Fruit fly (Drosophila melanogaster): ENCODE data around the gene CG14662.

Gene CG14662

dm6 chr3R:4974514-4975314 is 9.3 kb downstream of the CG14662 start (continued):
- TF ChIP-seq Hr51 (GFP tag; optimal IDR thresholded peaks at IDR 0.05) (no peak), CG2116 (GFP tag; optimal IDR thresholded peaks at IDR 0.05) (no peak), HLH3B (GFP tag; IDR thresholded peaks at IDR 0.05) (no peak), klu (GFP tag; IDR thresholded peaks at IDR 0.05) (no peak; the same call in 1 of the 2 replicates), CG1233 (GFP tag; optimal IDR thresholded peaks at IDR 0.05) (no peak), CG17612 (GFP tag; IDR thresholded peaks at IDR 0.05) (no peak), CG18011 (GFP tag; optimal IDR thresholded peaks at IDR 0.05) (no peak), phol (tag; optimal IDR thresholded peaks at IDR 0.05) (peak; percentile 27), CG16863 (GFP tag; optimal IDR thresholded peaks at IDR 0.05) (no peak)

dm6 chr3R:4973762-4974369 is 10.2 kb downstream of the CG14662 start:
- TF ChIP-seq fd3F (GFP tag; optimal IDR thresholded peaks at IDR 0.05) (no peak), wek (GFP tag; optimal IDR thresholded peaks at IDR 0.05) (peak; percentile 2), Lhr (GFP tag; optimal IDR thresholded peaks at IDR 0.05) (no peak), onecut (GFP tag; IDR thresholded peaks at IDR 0.05) (no peak), CG31388 (GFP tag; optimal IDR thresholded peaks at IDR 0.05) (no peak), bsh (GFP tag; optimal IDR thresholded peaks at IDR 0.05) (peak in 1 of 2 experiments; percentile 25), toy (GFP tag; IDR thresholded peaks at IDR 0.05) (no peak), CG13123 (GFP tag; optimal IDR thresholded peaks at IDR 0.05) (no peak), CG2678 (tag; optimal IDR thresholded peaks at IDR 0.05) (no peak), CG11504 (tag; optimal IDR thresholded peaks at IDR 0.05) (peak; percentile 4), Med (GFP tag) (peak; percentile 65), fd64A (GFP tag; optimal IDR thresholded peaks at IDR 0.05) (peak; percentile 25), pan (optimal IDR thresholded peaks at IDR 0.05) (no peak), pan (GFP tag; optimal IDR thresholded peaks at IDR 0.05 in 1 of 2, IDR thresholded peaks at IDR 0.05 in 1 of 2) (peak in 1 of 2 experiments; percentile 11), Atf6 (GFP tag; IDR thresholded peaks at IDR 0.05) (0 out of 2 replicates have a peak, but pooled peaks have one; percentile 19), CG8924 (tag; optimal IDR thresholded peaks at IDR 0.05) (peak; percentile 43), sens (GFP tag) (peak; percentile 84), Bteb2 (GFP tag; optimal IDR thresholded peaks at IDR 0.05) (no peak), Oaz (GFP tag; IDR thresholded peaks at IDR 0.05) (no peak), dati (GFP tag; IDR thresholded peaks at IDR 0.05) (peak; percentile 5; the same call in 1 of the 2 replicates), CG14710 (tag; optimal IDR thresholded peaks at IDR 0.05) (peak; percentile 5), az2 (GFP tag; optimal IDR thresholded peaks at IDR 0.05) (peak; percentile 3), HHEX (GFP tag; optimal IDR thresholded peaks at IDR 0.05) (no peak), gsb (GFP tag; IDR thresholded peaks at IDR 0.05) (no peak), CG18262 (tag; optimal IDR thresholded peaks at IDR 0.05) (peak; percentile 47), pros (GFP tag; optimal IDR thresholded peaks at IDR 0.05) (peak; percentile 51), sug (tag; optimal IDR thresholded peaks at IDR 0.05) (no peak), zf30C (GFP tag; optimal IDR thresholded peaks at IDR 0.05) (peak; percentile 73), CG7357 (GFP tag; IDR thresholded peaks at IDR 0.05) (no peak), kni (GFP tag; optimal IDR thresholded peaks at IDR 0.05) (peak; percentile 26), phol (tag; optimal IDR thresholded peaks at IDR 0.05) (peak; percentile 39), CG5180 (GFP tag; optimal IDR thresholded peaks at IDR 0.05) (peak; percentile 4), CG11398 (GFP tag; optimal IDR thresholded peaks at IDR 0.05) (no peak), CG12391 (tag; optimal IDR thresholded peaks at IDR 0.05) (peak; percentile 8), fru (optimal IDR thresholded peaks at IDR 0.05) (no peak), Pdp1 (GFP tag; optimal IDR thresholded peaks at IDR 0.05) (peak in 1 of 2 experiments; percentile 52), CG8359 (GFP tag; optimal IDR thresholded peaks at IDR 0.05; ENCODE audit: borderline replicate concordance) (peak; percentile 0), CG9215 (GFP tag; IDR thresholded peaks at IDR 0.05) (no peak), CG2712 (tag; optimal IDR thresholded peaks at IDR 0.05) (peak; percentile 17)
